Fruit fly (Drosophila melanogaster) whole organism, adult: ENCODE measurements around the gene mRpL46.

Experiments
- CG14711 ChIP-seq: fragments of 200-800 bp; sonication (Bioruptor generic); optimal IDR thresholded peaks from 2 replicates; lab custom pipeline; 2018; ENCODE audit warnings: missing biosample characterization, mild to moderate bottlenecking, missing genetic modification characterization, moderate library complexity
- kay ChIP-seq: fragments of 200-800 bp; sonication (Bioruptor generic); peaks from one replicate; lab custom pipeline; 2016; ENCODE audit warnings: missing biosample characterization, missing genetic modification characterization, borderline replicate concordance

DNA sequence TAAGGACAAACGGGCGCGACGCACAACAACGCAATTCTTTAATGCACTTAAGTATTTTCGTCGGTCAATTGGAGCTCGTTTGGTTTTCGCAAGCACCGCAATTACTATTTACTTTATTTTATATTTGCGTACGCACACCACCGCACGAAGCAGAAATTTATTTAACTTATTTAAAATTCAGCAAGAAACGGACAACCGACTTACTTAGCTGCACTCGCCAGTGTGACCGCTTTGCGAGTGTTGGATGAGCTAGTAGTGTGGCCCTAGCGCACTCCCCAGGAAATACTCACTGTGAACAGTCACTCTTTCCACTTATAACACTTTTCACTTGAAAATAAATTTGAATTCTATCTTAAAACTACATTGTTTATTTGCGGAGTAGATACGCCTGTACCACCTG lies 46.4 kb upstream of the mRpL46 start, which contains the start of gene drpr:
- TF ChIP-seq kay (no peak), CG14711 (tag; lab: Kevin White, UChicago) (peak; percentile 18)
